Worm (Caenorhabditis elegans): ENCODE data around the gene ttr-20.

DNA sequence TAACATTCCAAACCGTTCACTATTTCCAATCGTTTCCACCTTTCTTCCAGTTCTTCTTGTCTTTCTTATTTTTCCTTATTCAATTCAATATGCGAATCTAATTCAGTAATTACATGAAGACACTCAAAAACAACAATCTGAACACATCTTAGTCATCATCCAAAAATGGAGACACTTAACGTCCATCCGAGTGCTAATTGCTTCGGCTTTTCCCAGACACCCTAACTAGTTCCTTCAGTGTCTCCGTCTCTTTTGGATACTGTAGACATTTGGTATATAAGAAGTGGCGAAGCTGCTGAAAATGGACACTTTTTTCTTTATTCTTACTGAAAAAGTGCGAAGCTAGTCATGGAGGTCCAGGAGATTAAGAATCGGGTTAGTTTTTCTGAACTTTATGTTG lies 16.4 kb downstream of the ttr-20 start, which contains the start of gene col-33:
- no peak for TF ChIP-seq nhr-237 (tag; optimal IDR thresholded peaks at IDR 0.05)
- no peak for TF ChIP-seq fkh-10 (GFP tag; optimal IDR thresholded peaks at IDR 0.05)
- no peak for TF ChIP-seq nhr-84 (tag; optimal IDR thresholded peaks at IDR 0.05)
- no peak for TF ChIP-seq lin-39 (tag; optimal IDR thresholded peaks at IDR 0.05)

All from whole organism, L1 larva.